Worm (Caenorhabditis elegans): ENCODE data around the gene ipla-1.

DNA sequence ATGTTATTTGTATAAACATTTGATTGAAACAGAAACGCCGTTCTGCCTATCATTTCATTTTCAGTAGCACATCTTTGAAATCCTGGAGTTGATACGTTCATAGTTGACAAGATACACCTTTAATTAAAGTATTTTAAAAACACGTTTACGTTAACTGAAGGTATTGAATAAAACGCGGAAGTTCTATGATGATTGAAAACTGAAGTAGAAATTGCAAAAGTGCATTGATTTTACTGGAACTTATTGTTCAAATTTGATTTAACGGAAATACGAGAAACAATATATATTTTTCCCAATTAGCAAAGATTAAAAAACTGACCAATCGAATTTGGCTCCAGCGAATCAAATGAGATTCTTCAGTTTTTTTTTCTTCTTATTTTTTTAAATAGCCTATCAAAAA lies 57.6 kb downstream of the ipla-1 start, which contains the start of gene sra-34:
- no peak for TF ChIP-seq ama-1 (optimal IDR thresholded peaks at IDR 0.05)
- no peak for TF ChIP-seq F13C5.2 (tag; optimal IDR thresholded peaks at IDR 0.05)
- no peak for TF ChIP-seq pes-1 (GFP tag; IDR thresholded peaks at IDR 0.05)
- no peak for TF ChIP-seq ceh-36 (tag; optimal IDR thresholded peaks at IDR 0.05)
- TF ChIP-seq scrt-1 (GFP tag; IDR thresholded peaks at IDR 0.05): no peak
- TF ChIP-seq flt-1 (GFP tag; IDR thresholded peaks at IDR 0.05): no peak
- TF ChIP-seq hmbx-1 (tag; optimal IDR thresholded peaks at IDR 0.05): no peak
- no peak for TF ChIP-seq sea-1 (GFP tag; conservative IDR thresholded peaks at IDR 0.05)
